Worm (Caenorhabditis elegans): ENCODE measurements around the gene thn-2.

DNA sequence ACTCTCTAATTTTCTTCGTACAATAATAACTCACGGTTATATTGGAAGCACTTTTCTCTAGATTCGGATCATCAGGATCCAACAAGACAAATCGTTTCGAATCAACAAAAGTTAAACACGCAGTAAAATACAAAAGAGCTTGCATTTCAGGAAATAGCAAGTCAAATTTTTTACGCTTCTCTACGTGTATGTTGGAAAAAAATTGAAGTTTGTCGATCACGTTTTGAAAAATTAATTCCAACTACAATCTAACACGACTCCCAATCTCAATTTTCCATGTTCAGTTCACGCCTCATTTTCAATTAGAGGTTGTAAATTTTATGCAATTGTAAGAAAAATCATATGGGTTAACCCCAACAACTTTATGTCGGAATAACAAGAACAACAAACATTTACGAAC is 7.0 kb downstream of the thn-2 start, which contains the start of gene spe-45:
- no peak for TF ChIP-seq elt-2 (tag; optimal IDR thresholded peaks at IDR 0.05)
- TF ChIP-seq nhr-20 (tag; optimal IDR thresholded peaks at IDR 0.05), result no peak
